Fruit fly (Drosophila melanogaster) whole organism, embryonic: ENCODE measurements around the gene Cyp12a4.

Experiments used
- CG10267 ChIP-seq: fragments of 200-800 bp; sonication (Bioruptor generic); optimal IDR thresholded peaks from 2 replicates; lab custom pipeline; 2018; ENCODE audit warnings: missing biosample characterization, mild to moderate bottlenecking, missing genetic modification characterization, moderate library complexity
- CG11695 ChIP-seq: fragments of 200-800 bp; sonication (Bioruptor generic); IDR thresholded peaks from 3 replicates; pipeline ENCODE4 v1.3.6; 2022; ENCODE audit warnings: missing biosample characterization, missing genetic modification characterization
- CG15696 ChIP-seq: fragments of 200-800 bp; sonication (Bioruptor generic); optimal IDR thresholded peaks from 2 replicates; lab custom pipeline; 2019; ENCODE audit warnings: missing biosample characterization, mild to moderate bottlenecking, missing genetic modification characterization, moderate library complexity
- CG18011 ChIP-seq: fragments of 200-800 bp; sonication (Bioruptor generic); optimal IDR thresholded peaks from 2 replicates; lab custom pipeline; 2017; ENCODE audit warnings: missing biosample characterization, missing genetic modification characterization, mild to moderate bottlenecking, moderate library complexity, missing genotype
- CG2120 ChIP-seq: fragments of 200-800 bp; sonication (Bioruptor generic); optimal IDR thresholded peaks from 3 replicates; lab custom pipeline; 2016; ENCODE audit warnings: missing biosample characterization, missing genetic modification characterization
- CG2129 ChIP-seq: fragments of 200-800 bp; sonication (Bioruptor generic); IDR thresholded peaks from 2 replicates; pipeline ENCODE4 v1.3.6; 2022; ENCODE audit warnings: missing biosample characterization, missing genetic modification characterization; ENCODE audit not compliant: partially characterized antibody
- CG2199 ChIP-seq: fragments of 200-800 bp; sonication (Bioruptor generic); IDR thresholded peaks from 3 replicates; pipeline ENCODE4 v1.3.6; 2022; ENCODE audit warnings: missing biosample characterization, missing genetic modification characterization
- CG34422 ChIP-seq: fragments of 200-800 bp; sonication (Bioruptor generic); IDR thresholded peaks from 3 replicates; pipeline ENCODE4 v1.3.6; 2022; ENCODE audit warnings: missing biosample characterization, missing genetic modification characterization
- CG4424 ChIP-seq: fragments of 200-800 bp; sonication (Bioruptor generic); optimal IDR thresholded peaks from 3 replicates; lab custom pipeline; 2016; ENCODE audit warnings: missing biosample characterization, missing genetic modification characterization
- CG7745 ChIP-seq: fragments of 200-800 bp; sonication (Bioruptor generic); optimal IDR thresholded peaks from 2 replicates; lab custom pipeline; 2018; ENCODE audit warnings: missing biosample characterization, mild to moderate bottlenecking, missing genetic modification characterization, moderate library complexity
- CG7786 ChIP-seq: fragments of 200-800 bp; sonication (Bioruptor generic); optimal IDR thresholded peaks from 2 replicates; lab custom pipeline; 2016; ENCODE audit warnings: missing biosample characterization, missing genetic modification characterization
- CG7987 ChIP-seq: fragments of 200-800 bp; sonication (Bioruptor generic); optimal IDR thresholded peaks from 2 replicates; lab custom pipeline; 2018; ENCODE audit warnings: missing biosample characterization, mild to moderate bottlenecking, missing genetic modification characterization, moderate library complexity
- CG8765 ChIP-seq: fragments of 200-800 bp; sonication (Bioruptor generic); IDR thresholded peaks from 2 replicates; pipeline ENCODE4 v1.3.6; 2022; ENCODE audit warnings: missing biosample characterization, missing genetic modification characterization
- CG9609 ChIP-seq: fragments of 200-800 bp; sonication (Bioruptor generic); optimal IDR thresholded peaks from 3 replicates; lab custom pipeline; 2016; ENCODE audit warnings: missing biosample characterization, missing genetic modification characterization
- CG9797 ChIP-seq: fragments of 200-800 bp; sonication (Bioruptor generic); optimal IDR thresholded peaks from 3 replicates; lab custom pipeline; 2018; ENCODE audit warnings: missing biosample characterization, mild to moderate bottlenecking, missing genetic modification characterization
- CG9817 ChIP-seq: fragments of 200-800 bp; sonication (Bioruptor generic); optimal IDR thresholded peaks from 2 replicates; lab custom pipeline; 2018; ENCODE audit warnings: missing biosample characterization, mild to moderate bottlenecking, missing genetic modification characterization, moderate library complexity
- Dp ChIP-seq: fragments of 200-800 bp; sonication (Bioruptor generic); optimal IDR thresholded peaks from 2 replicates; lab custom pipeline; 2018; ENCODE audit warnings: missing biosample characterization, mild to moderate bottlenecking, missing genetic modification characterization, moderate library complexity
- E2f2 ChIP-seq: fragments of 200-800 bp; sonication (Bioruptor generic); IDR thresholded peaks from 2 replicates; pipeline ENCODE4 v1.3.6; 2022; ENCODE audit warnings: missing biosample characterization, missing genetic modification characterization
- GATAe ChIP-seq: fragments of 200-800 bp; sonication (Bioruptor generic); conservative IDR thresholded peaks from 2 replicates; pipeline ENCODE4 v1.3.6; 2022; ENCODE audit warnings: missing biosample characterization, missing genetic modification characterization
- Gug ChIP-seq: fragments of 200-800 bp; sonication (Bioruptor generic); IDR thresholded peaks from 4 replicates; pipeline ENCODE4 v1.3.6; 2022; ENCODE audit warnings: missing biosample characterization, missing genetic modification characterization
- Kr ChIP-seq: fragments of 200-800 bp; sonication (Bioruptor generic); optimal IDR thresholded peaks from 2 replicates; lab custom pipeline; 2017; ENCODE audit warnings: missing biosample characterization, mild to moderate bottlenecking, missing genetic modification characterization
- MBD-R2 ChIP-seq: fragments of 200-800 bp; sonication (Bioruptor generic); IDR thresholded peaks from 2 replicates; pipeline ENCODE4 v1.3.6; 2022; ENCODE audit warnings: missing biosample characterization, missing genetic modification characterization
- Meics ChIP-seq: fragments of 200-800 bp; sonication (Bioruptor generic); optimal IDR thresholded peaks from 2 replicates; lab custom pipeline; 2017; ENCODE audit warnings: missing biosample characterization, mild to moderate bottlenecking, missing genetic modification characterization
- Nf-YC ChIP-seq: fragments of 200-800 bp; optimal IDR thresholded peaks from 3 replicates; lab custom pipeline; 2019; ENCODE audit warnings: missing biosample characterization, mild to moderate bottlenecking, missing genetic modification characterization, moderate library complexity
- NfI ChIP-seq: fragments of 200-800 bp; sonication (Bioruptor generic); optimal IDR thresholded peaks from 3 replicates; lab custom pipeline; 2018; ENCODE audit warnings: missing biosample characterization, mild to moderate bottlenecking, missing genetic modification characterization, moderate library complexity
- Opbp ChIP-seq: fragments of 200-800 bp; sonication (Bioruptor generic); IDR thresholded peaks from 3 replicates; pipeline ENCODE4 v1.3.6; 2022; ENCODE audit warnings: missing biosample characterization, missing genetic modification characterization; ENCODE audit not compliant: partially characterized antibody
- Sry-δ ChIP-seq: fragments of 200-800 bp; sonication (Bioruptor generic); optimal IDR thresholded peaks from 2 replicates; lab custom pipeline; 2016; ENCODE audit warnings: missing biosample characterization, missing genetic modification characterization
- amos ChIP-seq: fragments of 200-800 bp; sonication (Bioruptor generic); IDR thresholded peaks from 2 replicates; pipeline ENCODE4 v1.3.6; 2022; ENCODE audit warnings: missing biosample characterization, missing genetic modification characterization; ENCODE audit not compliant: partially characterized antibody
- ara ChIP-seq: fragments of 200-800 bp; sonication (Bioruptor generic); IDR thresholded peaks from 2 replicates; pipeline ENCODE4 v1.3.6; 2022; ENCODE audit warnings: missing biosample characterization, missing genetic modification characterization
- ase ChIP-seq: fragments of 200-800 bp; sonication (Bioruptor generic); IDR thresholded peaks from 3 replicates; pipeline ENCODE4 v1.3.6; 2022; ENCODE audit warnings: missing biosample characterization, missing genetic modification characterization
- br ChIP-seq: fragments of >200 bp; optimal IDR thresholded peaks from 2 replicates; lab custom pipeline; 2017
- cato ChIP-seq: fragments of 200-800 bp; sonication (Bioruptor generic); optimal IDR thresholded peaks from 2 replicates; lab custom pipeline; 2016; ENCODE audit warnings: missing biosample characterization, missing genetic modification characterization, borderline replicate concordance
- chn ChIP-seq: fragments of 200-800 bp; sonication (Bioruptor generic); optimal IDR thresholded peaks from 2 replicates; lab custom pipeline; 2016; ENCODE audit warnings: missing biosample characterization, missing genetic modification characterization
- dpn ChIP-seq, 2 experiments: fragments of 200-800 bp; sonication (Bioruptor generic); optimal IDR thresholded peaks; 3 replicates each; lab custom pipeline; 2016; ENCODE audit warnings: missing biosample characterization in 2 of 2, missing genetic modification characterization in 2 of 2
- esg ChIP-seq: fragments of 200-800 bp; sonication (Bioruptor generic); conservative IDR thresholded peaks from 2 replicates; pipeline ENCODE4 v1.3.6; 2022; ENCODE audit warnings: missing biosample characterization, missing genetic modification characterization
- fd102C ChIP-seq: fragments of 200-800 bp; sonication (Bioruptor generic); optimal IDR thresholded peaks from 2 replicates; lab custom pipeline; 2018; ENCODE audit warnings: missing biosample characterization, mild to moderate bottlenecking, missing genetic modification characterization, moderate library complexity
- gsb ChIP-seq: fragments of 200-800 bp; sonication (Bioruptor generic); IDR thresholded peaks from 2 replicates; pipeline ENCODE4 v1.3.6; 2022; ENCODE audit warnings: missing biosample characterization, missing genetic modification characterization
- lab ChIP-seq: fragments of 200-800 bp; sonication (Bioruptor generic); optimal IDR thresholded peaks from 3 replicates; lab custom pipeline; 2017; ENCODE audit warnings: missing biosample characterization, missing genetic modification characterization, mild to moderate bottlenecking, moderate library complexity, missing genetic modification reagents
- org-1 ChIP-seq: fragments of 200-800 bp; sonication (Bioruptor generic); optimal IDR thresholded peaks from 2 replicates; lab custom pipeline; 2017; ENCODE audit warnings: missing biosample characterization, missing genetic modification characterization
- p53 ChIP-seq: fragments of 200-800 bp; sonication (Bioruptor generic); optimal IDR thresholded peaks from 2 replicates; lab custom pipeline; 2016; ENCODE audit warnings: missing biosample characterization, missing genetic modification characterization
- pan ChIP-seq, 4 experiments: fragments of >200 bp in 3 of 4; fragments of 200-800 bp in 1 of 4; sonication (Bioruptor generic) in 1 of 4; optimal IDR thresholded peaks in 3 of 4; IDR thresholded peaks in 1 of 4; 2 replicates each; pipeline versions ENCODE4 v1.3.6 to Lab custom; 2017 to 2022; ENCODE audit warnings: missing biosample characterization in 2 of 4, missing genetic modification characterization in 2 of 4, mixed read lengths in 1 of 4
- salm ChIP-seq: fragments of 200-800 bp; sonication (Bioruptor generic); optimal IDR thresholded peaks from 2 replicates; lab custom pipeline; 2018; ENCODE audit warnings: missing biosample characterization, mild to moderate bottlenecking, missing genetic modification characterization
- shn ChIP-seq: fragments of 200-800 bp; sonication (Bioruptor generic); optimal IDR thresholded peaks from 3 replicates; lab custom pipeline; 2016; ENCODE audit warnings: missing biosample characterization, missing genetic modification characterization
- slbo ChIP-seq: fragments of 200-800 bp; sonication (Bioruptor generic); IDR thresholded peaks from 2 replicates; pipeline ENCODE4 v1.3.6; 2022; ENCODE audit warnings: missing biosample characterization, missing genetic modification characterization
- ssp ChIP-seq: fragments of 200-800 bp; sonication (Bioruptor generic); IDR thresholded peaks from 2 replicates; pipeline ENCODE4 v1.3.6; 2022; ENCODE audit warnings: missing biosample characterization, missing genetic modification characterization
- sug ChIP-seq: fragments of 200-800 bp; optimal IDR thresholded peaks from 2 replicates; lab custom pipeline; 2019; ENCODE audit warnings: missing biosample characterization, mild to moderate bottlenecking, missing genetic modification characterization, moderate library complexity
- tin ChIP-seq: fragments of 200-800 bp; sonication (Bioruptor generic); optimal IDR thresholded peaks from 3 replicates; lab custom pipeline; 2016; ENCODE audit warnings: missing biosample characterization, missing genetic modification characterization
- vvl ChIP-seq: fragments of 200-800 bp; sonication (Bioruptor generic); IDR thresholded peaks from 2 replicates; pipeline ENCODE4 v1.3.6; 2022; ENCODE audit warnings: missing biosample characterization, missing genetic modification characterization
- wor ChIP-seq: fragments of 200-800 bp; sonication (Bioruptor generic); IDR thresholded peaks from 2 replicates; pipeline ENCODE4 v1.3.6; 2022; ENCODE audit warnings: missing biosample characterization, missing genetic modification characterization
- zf30C ChIP-seq: fragments of 200-800 bp; sonication (Bioruptor generic); optimal IDR thresholded peaks from 3 replicates; lab custom pipeline; 2018; ENCODE audit warnings: missing biosample characterization, mild to moderate bottlenecking, missing genetic modification characterization

The Cyp12a4 gene

dm6 chr3R:19180263-19180893 is 45.4 kb downstream of the Cyp12a4 start, which contains the start of the genes CG5555 and myd (continued):
- TF ChIP-seq zf30C (GFP tag; lab: Kevin White, UChicago) = no peak
- peak; percentile 40 to 50 for TF ChIP-seq dpn (GFP tag; optimal IDR thresholded peaks at IDR 0.05; lab: Kevin White, UChicago)
- no peak for TF ChIP-seq salm (tag; lab: Kevin White, UChicago)
- peak; percentile 38 for TF ChIP-seq chn (GFP tag; lab: Kevin White, UChicago)
- TF ChIP-seq ase (GFP tag; lab: Robert Waterston, UW) = 0 out of 3 replicates have a peak, but pooled peaks have one; percentile 15
- TF ChIP-seq NfI (GFP tag; lab: Kevin White, UChicago) = peak; percentile 50
- TF ChIP-seq ssp = no peak
- no peak for TF ChIP-seq GATAe
- TF ChIP-seq br (lab: Kevin White, UChicago) = no peak
- peak; percentile 52; the same call in 1 of the 2 replicates for TF ChIP-seq ara (GFP tag; lab: Robert Waterston, UW)
- peak; percentile 24 for TF ChIP-seq CG18011 (GFP tag; lab: Kevin White, UChicago)
- TF ChIP-seq slbo (GFP tag; lab: Robert Waterston, UW) = peak; percentile 51; the same call in 1 of the 2 replicates
- no peak for TF ChIP-seq CG7987 (GFP tag; lab: Kevin White, UChicago)
- no peak for TF ChIP-seq CG9797 (GFP tag; lab: Kevin White, UChicago)
- no peak for TF ChIP-seq wor (GFP tag; lab: Robert Waterston, UW)
- no peak for TF ChIP-seq CG15696
- TF ChIP-seq pan (optimal IDR thresholded peaks at IDR 0.05; lab: Kevin White, UChicago) = no peak
- peak in 1 of 2 experiments; percentile 48 for TF ChIP-seq pan (GFP tag; optimal IDR thresholded peaks at IDR 0.05 in 1 of 2, IDR thresholded peaks at IDR 0.05 in 1 of 2)
- peak; percentile 80 for TF ChIP-seq Dp (GFP tag; lab: Kevin White, UChicago)
- TF ChIP-seq amos (GFP tag; lab: Robert Waterston, UW) = peak; percentile 69; the same call in 1 of the 2 replicates
- peak; percentile 0 for TF ChIP-seq CG9817 (tag; lab: Kevin White, UChicago)
- TF ChIP-seq gsb (GFP tag; lab: Robert Waterston, UW) = no peak
- no peak for TF ChIP-seq p53 (GFP tag; lab: Kevin White, UChicago)
- no peak for TF ChIP-seq Kr (GFP tag; lab: Kevin White, UChicago)
- TF ChIP-seq Opbp (GFP tag; lab: Robert Waterston, UW) = peak; percentile 75
- no peak for TF ChIP-seq fd102C (GFP tag; lab: Kevin White, UChicago)
- peak; percentile 39; the same call in 1 of the 3 replicates for TF ChIP-seq CG34422 (GFP tag; lab: Robert Waterston, UW)
- no peak for TF ChIP-seq CG4424 (GFP tag; lab: Kevin White, UChicago)
- no peak for TF ChIP-seq Gug (GFP tag; lab: Robert Waterston, UW)
- TF ChIP-seq CG2120 (GFP tag; lab: Kevin White, UChicago) = peak; percentile 76
- peak; percentile 13 for TF ChIP-seq shn (GFP tag; lab: Kevin White, UChicago)
- TF ChIP-seq MBD-R2 (GFP tag; lab: Robert Waterston, UW) = peak; percentile 52
- no peak for TF ChIP-seq CG2129 (GFP tag; lab: Robert Waterston, UW)
- no peak for TF ChIP-seq esg (GFP tag; lab: Robert Waterston, UW)
- peak; percentile 86 for TF ChIP-seq E2f2 (GFP tag; lab: Robert Waterston, UW)
- TF ChIP-seq cato = no peak
- peak; percentile 46; the same call in 1 of the 3 replicates for TF ChIP-seq CG11695
- TF ChIP-seq vvl = peak; percentile 65; the same call in 1 of the 2 replicates
- no peak for TF ChIP-seq Meics (GFP tag; lab: Kevin White, UChicago)
- no peak for TF ChIP-seq sug
- no peak for TF ChIP-seq CG8765 (GFP tag; lab: Robert Waterston, UW)
- no peak for TF ChIP-seq tin (GFP tag; lab: Kevin White, UChicago)
- no peak for TF ChIP-seq CG7745 (tag; lab: Kevin White, UChicago)
- TF ChIP-seq CG7786 (GFP tag; lab: Kevin White, UChicago) = peak; percentile 38
- peak; percentile 11 for TF ChIP-seq CG9609 (GFP tag; lab: Kevin White, UChicago)
- peak; percentile 13 for TF ChIP-seq lab
- no peak for TF ChIP-seq CG2199 (GFP tag; lab: Robert Waterston, UW)
- TF ChIP-seq org-1 (GFP tag; lab: Kevin White, UChicago) = no peak
- no peak for TF ChIP-seq Nf-YC (tag; lab: Kevin White, UChicago)
- peak; percentile 53 for TF ChIP-seq Sry-δ (GFP tag; lab: Kevin White, UChicago)
- TF ChIP-seq CG10267 = peak; percentile 95
